Worm (Caenorhabditis elegans) whole organism, L3 larva: Measurements from ENCODE around the gene C55A6.1.

Source experiments
- R02D3.7 ChIP-seq: fragments of 150-350 bp; optimal IDR thresholded peaks from 2 replicates; lab custom pipeline; 2014; ENCODE audit warnings: missing biosample characterization, missing genetic modification characterization
- ZK546.5 ChIP-seq: sonication (generic microtip); optimal IDR thresholded peaks from 2 replicates; lab custom pipeline; 2017; ENCODE audit warnings: missing biosample characterization, missing genetic modification characterization
- ceh-82 ChIP-seq: fragments of 150-350 bp; optimal IDR thresholded peaks from 2 replicates; lab custom pipeline; 2014; ENCODE audit warnings: missing biosample characterization, missing genetic modification characterization
- elt-3 ChIP-seq, 3 experiments: fragments of 150-350 bp in 1 of 3; sonication (generic microtip) in 2 of 3; optimal IDR thresholded peaks; 2 replicates in 2 of 3; 4 replicates in 1 of 3; lab custom pipeline; 2014 to 2017; ENCODE audit warnings: missing biosample characterization in 3 of 3, missing genetic modification characterization in 3 of 3
- lin-39 ChIP-seq: fragments of 150-350 bp; optimal IDR thresholded peaks from 2 replicates; lab custom pipeline; 2018; ENCODE audit warnings: missing biosample characterization, missing genetic modification reagents, missing genetic modification characterization
- nhr-237 ChIP-seq: fragments of 150-350 bp; optimal IDR thresholded peaks from 2 replicates; lab custom pipeline; 2014; ENCODE audit warnings: missing biosample characterization, missing genetic modification characterization
- nhr-76 ChIP-seq: fragments of 150-350 bp; sonication (generic microtip); optimal IDR thresholded peaks from 5 replicates; lab custom pipeline; 2014; ENCODE audit warnings: missing biosample characterization, missing genetic modification characterization
- nhr-77 ChIP-seq: fragments of 150-350 bp; optimal IDR thresholded peaks from 2 replicates; lab custom pipeline; 2014; ENCODE audit warnings: missing biosample characterization, missing genetic modification characterization
- pqm-1 ChIP-seq: fragments of 150-350 bp; optimal IDR thresholded peaks from 2 replicates; lab custom pipeline; 2017; ENCODE audit warnings: missing biosample characterization, missing genetic modification characterization, inconsistent platforms
- ztf-11 ChIP-seq: fragments of 150-350 bp; optimal IDR thresholded peaks from 2 replicates; lab custom pipeline; 2014; ENCODE audit warnings: missing biosample characterization, missing genetic modification characterization

DNA sequence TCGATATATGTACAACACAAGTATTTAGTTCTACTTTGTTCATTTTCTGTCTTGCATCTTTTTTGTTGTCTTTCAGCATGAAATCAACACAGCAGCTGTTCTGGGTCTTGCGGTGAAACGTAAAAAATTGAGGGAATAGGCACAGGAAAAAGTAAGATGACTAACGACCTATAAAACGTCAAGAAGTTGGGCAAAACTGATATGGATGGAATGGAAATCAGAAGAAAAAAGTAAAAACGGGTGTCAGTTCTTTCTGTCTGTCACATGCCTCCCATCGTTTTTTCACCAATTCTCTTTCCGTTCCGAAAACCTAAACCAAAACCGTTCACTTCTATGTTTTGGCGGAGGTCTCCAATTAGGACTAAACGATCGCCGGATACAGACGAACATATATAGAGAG lies 3.8 kb downstream of the C55A6.1 start:
- TF ChIP-seq nhr-76 (tag; lab: Kevin White, UChicago) (no peak), elt-3 (tag; optimal IDR thresholded peaks at IDR 0.05; lab: Kevin White, UChicago) (no peak), nhr-237 (no peak), ZK546.5 (tag; lab: Kevin White, UChicago) (no peak), ceh-82 (tag; lab: Kevin White, UChicago) (no peak), nhr-77 (tag; lab: Kevin White, UChicago) (no peak), R02D3.7 (tag; lab: Kevin White, UChicago) (no peak), pqm-1 (tag; lab: Kevin White, UChicago) (no peak), ztf-11 (no peak), lin-39 (tag; lab: Kevin White, UChicago) (no peak)
